Worm (Caenorhabditis elegans) whole organism, mixed stage, embryonic: ENCODE data around the gene let-754.
"Not testable (repeated sequence)": the region's sequence is repeated elsewhere in the genome, so short reads cannot be mapped to it uniquely, and the experiment has no call there.

Source experiments
- M03D4.4 ChIP-seq: sonication (generic microtip); optimal IDR thresholded peaks from 2 replicates; lab custom pipeline; 2017; ENCODE audit warnings: mild to moderate bottlenecking, missing genetic modification characterization, missing compliant biosample characterization
- elt-1 ChIP-seq: sonication (generic microtip); optimal IDR thresholded peaks from 2 replicates; lab custom pipeline; 2017; ENCODE audit warnings: missing genetic modification characterization, mild to moderate bottlenecking, missing compliant biosample characterization, antibody characterized with exemption, moderate library complexity, borderline replicate concordance; ENCODE audit not compliant: insufficient read depth
- nhr-76 ChIP-seq: sonication (generic microtip); optimal IDR thresholded peaks from 2 replicates; lab custom pipeline; 2017; ENCODE audit warnings: missing biosample characterization, missing genetic modification characterization
- tbx-8 ChIP-seq: fragments of 200-800 bp; sonication (Bioruptor generic); optimal IDR thresholded peaks from 2 replicates; lab custom pipeline; 2018; ENCODE audit warnings: mild to moderate bottlenecking, missing genetic modification characterization, moderate library complexity, missing compliant biosample characterization
- unc-39 ChIP-seq: fragments of 150-350 bp; optimal IDR thresholded peaks from 2 replicates; lab custom pipeline; 2014; ENCODE audit warnings: missing biosample characterization, missing genetic modification characterization

DNA sequence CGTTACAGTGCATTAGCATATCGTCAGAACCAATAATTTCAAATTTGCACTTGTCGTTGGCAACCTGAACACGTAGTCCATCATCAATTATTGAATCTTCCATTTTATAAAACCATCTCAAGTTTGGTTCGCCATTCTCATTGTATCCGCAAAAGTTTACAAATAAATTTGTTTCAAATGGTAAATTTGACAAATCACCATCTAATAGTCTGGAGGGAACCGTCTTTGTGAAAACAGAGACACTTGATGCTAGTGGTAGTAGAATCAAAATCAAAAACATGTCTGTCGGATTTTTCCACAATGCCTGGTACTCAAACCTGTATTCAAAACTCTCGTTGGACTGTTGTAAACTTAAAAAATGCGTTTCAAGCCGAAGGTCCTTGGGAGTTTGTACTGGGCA is 11.2 kb upstream of the let-754 start, which contains the start of gene F54H12.2:
- TF ChIP-seq nhr-76 (tag; lab: Kevin White, UChicago); M03D4.4 (tag; lab: Kevin White, UChicago); elt-1 (tag; lab: Kevin White, UChicago); unc-39 (tag; lab: Kevin White, UChicago); tbx-8 (GFP tag; lab: Kevin White, UChicago): not testable (repeated sequence)
